Fruit fly (Drosophila melanogaster) whole organism, adult: Measurements from ENCODE around the gene CG12506.

ENCODE experiments used
- CG11617 ChIP-seq: fragments of 200-800 bp; sonication (Bioruptor generic); optimal IDR thresholded peaks from 2 replicates; lab custom pipeline; 2017; ENCODE audit warnings: mild to moderate bottlenecking, missing biosample characterization, missing genetic modification reagents, missing genetic modification characterization
- CG12768 ChIP-seq: fragments of 200-800 bp; sonication (Bioruptor generic); optimal IDR thresholded peaks from 2 replicates; lab custom pipeline; 2017; ENCODE audit warnings: missing biosample characterization, missing genetic modification characterization, mild to moderate bottlenecking, moderate library complexity, missing genetic modification reagents
- CG14711 ChIP-seq: fragments of 200-800 bp; sonication (Bioruptor generic); optimal IDR thresholded peaks from 2 replicates; lab custom pipeline; 2018; ENCODE audit warnings: missing biosample characterization, mild to moderate bottlenecking, missing genetic modification characterization, moderate library complexity
- CG1620 ChIP-seq: fragments of 200-800 bp; sonication (Bioruptor generic); optimal IDR thresholded peaks from 2 replicates; lab custom pipeline; 2016; ENCODE audit warnings: missing biosample characterization, missing genetic modification characterization
- CG33017 ChIP-seq: fragments of 200-800 bp; sonication (Bioruptor generic); optimal IDR thresholded peaks from 2 replicates; lab custom pipeline; 2018; ENCODE audit warnings: missing biosample characterization, mild to moderate bottlenecking, missing genetic modification characterization, moderate library complexity
- CG5204 ChIP-seq: fragments of 200-800 bp; sonication (Bioruptor generic); optimal IDR thresholded peaks from 2 replicates; lab custom pipeline; 2016; ENCODE audit warnings: missing biosample characterization, missing genetic modification characterization
- CG7045 ChIP-seq: fragments of 200-800 bp; sonication (Bioruptor generic); optimal IDR thresholded peaks from 2 replicates; lab custom pipeline; 2017; ENCODE audit warnings: missing biosample characterization, mild to moderate bottlenecking, missing genetic modification characterization
- CG7101 ChIP-seq: fragments of 200-800 bp; sonication (Bioruptor generic); optimal IDR thresholded peaks from 2 replicates; lab custom pipeline; 2018; ENCODE audit warnings: missing biosample characterization, mild to moderate bottlenecking, missing genetic modification characterization, moderate library complexity
- Clk ChIP-seq: fragments of 200-800 bp; sonication (Bioruptor generic); optimal IDR thresholded peaks from 2 replicates; lab custom pipeline; 2017; ENCODE audit warnings: missing biosample characterization, missing genetic modification characterization
- Crg-1 ChIP-seq: fragments of 200-800 bp; sonication (Bioruptor generic); optimal IDR thresholded peaks from 2 replicates; lab custom pipeline; 2016; ENCODE audit warnings: missing biosample characterization, missing genetic modification characterization
- Hr96 ChIP-seq: fragments of 200-800 bp; sonication (Bioruptor generic); optimal IDR thresholded peaks from 2 replicates; lab custom pipeline; 2016; ENCODE audit warnings: missing biosample characterization, missing genetic modification characterization
- Mnt ChIP-seq: fragments of 200-800 bp; sonication (Bioruptor generic); optimal IDR thresholded peaks from 2 replicates; lab custom pipeline; 2016; ENCODE audit warnings: missing biosample characterization, mild to moderate bottlenecking, missing genetic modification characterization
- bab1 ChIP-seq: fragments of 200-800 bp; sonication (Bioruptor generic); optimal IDR thresholded peaks from 3 replicates; lab custom pipeline; 2019; ENCODE audit warnings: missing biosample characterization, mild to moderate bottlenecking, missing genetic modification characterization, moderate library complexity
- cic ChIP-seq: fragments of 200-800 bp; sonication (Bioruptor generic); optimal IDR thresholded peaks from 2 replicates; lab custom pipeline; 2017; ENCODE audit warnings: missing biosample characterization, mild to moderate bottlenecking, missing genetic modification characterization, moderate library complexity
- cnc ChIP-seq, 2 experiments: fragments of >200 bp; optimal IDR thresholded peaks; 2 replicates each; lab custom pipeline; 2017
- kay ChIP-seq: fragments of 200-800 bp; sonication (Bioruptor generic); peaks from one replicate; lab custom pipeline; 2016; ENCODE audit warnings: missing biosample characterization, missing genetic modification characterization, borderline replicate concordance
- ovo ChIP-seq: fragments of 200-800 bp; sonication (Bioruptor generic); optimal IDR thresholded peaks from 2 replicates; lab custom pipeline; 2016; ENCODE audit warnings: missing biosample characterization, missing genetic modification characterization
- pad ChIP-seq: fragments of 200-800 bp; sonication (Bioruptor generic); optimal IDR thresholded peaks from 3 replicates; lab custom pipeline; 2017; ENCODE audit warnings: missing biosample characterization, missing genetic modification characterization, mild to moderate bottlenecking, moderate library complexity, missing genetic modification reagents
- tj ChIP-seq: fragments of 200-800 bp; sonication (Bioruptor generic); optimal IDR thresholded peaks from 3 replicates; lab custom pipeline; 2017; ENCODE audit warnings: missing biosample characterization, mild to moderate bottlenecking, missing genetic modification characterization, moderate library complexity
- toe ChIP-seq: fragments of 200-800 bp; sonication (Bioruptor generic); optimal IDR thresholded peaks from 2 replicates; lab custom pipeline; 2016; ENCODE audit warnings: missing biosample characterization, missing genetic modification characterization

CG12506 gene

DNA sequence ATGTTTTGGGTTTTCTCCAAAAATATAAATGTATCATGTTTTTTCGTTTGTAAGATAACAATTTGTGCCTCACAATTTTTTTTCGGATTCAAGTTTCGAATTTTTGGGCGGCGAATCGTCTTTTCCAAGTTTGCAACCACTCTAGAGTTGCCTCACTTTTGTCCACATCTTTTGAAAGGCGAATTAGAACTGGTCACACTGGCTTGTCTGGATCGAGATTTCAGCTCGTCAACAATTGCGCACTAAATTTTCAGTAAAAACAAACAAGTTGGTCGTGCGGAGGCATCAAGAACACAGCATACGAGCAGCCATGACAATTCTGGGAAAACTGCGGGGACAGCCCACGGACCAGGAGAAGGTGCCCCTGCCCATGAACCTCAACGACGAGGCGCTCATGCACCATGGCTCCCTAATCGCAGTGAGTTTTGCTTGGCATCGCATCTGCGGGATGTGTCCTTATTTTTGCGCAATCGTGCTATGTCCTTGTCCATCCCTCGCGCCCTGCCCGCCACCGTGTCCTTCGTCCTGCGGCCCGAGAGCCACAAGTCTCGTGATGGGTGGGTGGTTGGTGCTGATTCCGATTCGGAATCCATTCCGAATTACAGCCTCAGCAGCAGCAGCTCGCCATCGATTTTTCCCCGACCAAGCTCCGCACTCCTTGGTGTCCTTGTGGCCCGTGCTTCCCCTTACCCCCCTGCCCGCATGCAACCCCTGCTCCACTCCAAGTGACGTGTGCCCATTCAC is 48.1 kb downstream of the CG12506 start, which contains the start of gene CG3662:
TSS of gene CG3662 (plus strand) at position 48 of the 744 bp plus-strand sequence.
- TF ChIP-seq CG11617 (GFP tag; lab: Kevin White, UChicago): peak; percentile 4
- TF ChIP-seq CG5204 (GFP tag; lab: Kevin White, UChicago): no peak
- TF ChIP-seq Hr96 (GFP tag; lab: Kevin White, UChicago): peak; percentile 9
- peak; percentile 68 for TF ChIP-seq bab1 (GFP tag; lab: Kevin White, UChicago)
- peak; percentile 37 for TF ChIP-seq CG7101
- TF ChIP-seq CG14711: peak; percentile 97
- no peak for TF ChIP-seq kay
- no peak for TF ChIP-seq CG7045 (GFP tag; lab: Kevin White, UChicago)
- TF ChIP-seq CG12768 (GFP tag; lab: Kevin White, UChicago): peak; percentile 20
- TF ChIP-seq pad (GFP tag; lab: Kevin White, UChicago): no peak
- TF ChIP-seq Mnt (GFP tag; lab: Kevin White, UChicago): peak; percentile 30
- TF ChIP-seq CG1620: no peak
- no peak for TF ChIP-seq cic (GFP tag; lab: Kevin White, UChicago)
- no peak for TF ChIP-seq Clk (GFP tag; lab: Kevin White, UChicago)
- TF ChIP-seq Crg-1: peak; percentile 10
- TF ChIP-seq tj (GFP tag; lab: Kevin White, UChicago): no peak
- TF ChIP-seq toe (GFP tag; lab: Kevin White, UChicago): no peak
- peak; percentile 14 for TF ChIP-seq CG33017 (tag; lab: Kevin White, UChicago)

DNA sequence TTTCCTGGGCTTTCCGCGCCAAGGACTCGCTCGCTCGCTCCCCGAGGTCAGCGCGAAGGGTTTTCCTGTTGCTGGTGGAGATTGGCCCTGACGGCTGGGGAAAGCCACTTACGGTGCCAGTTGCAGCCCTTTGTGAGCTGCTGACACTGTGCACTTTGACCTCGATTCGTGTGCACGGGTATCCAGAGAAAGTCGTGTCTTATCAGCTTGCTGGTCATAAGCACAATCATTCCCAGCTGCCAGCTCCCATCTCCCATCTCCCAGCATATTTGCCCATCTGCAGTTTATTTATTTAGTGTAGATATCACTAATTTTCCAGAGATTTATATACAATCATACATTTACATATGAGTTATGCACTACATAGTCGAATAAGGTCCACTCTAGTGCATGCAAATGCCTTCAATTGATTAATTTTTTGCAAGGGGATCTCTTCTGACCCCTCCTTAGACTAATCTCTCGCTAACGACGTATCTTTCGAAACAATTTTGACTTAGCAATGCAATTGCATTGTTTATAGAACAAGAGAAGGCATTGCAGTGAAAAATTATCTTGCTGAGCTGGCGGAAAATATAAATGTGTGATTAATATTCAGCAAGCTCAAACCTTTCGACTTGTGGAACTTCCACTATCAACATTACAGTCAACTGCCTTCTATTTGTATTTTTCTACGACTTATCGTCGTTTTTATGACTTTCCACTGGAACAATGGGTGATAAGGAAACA is 48.8 kb downstream of the CG12506 start:
- TF ChIP-seq CG7101 (peak; percentile 4), Hr96 (GFP tag; lab: Kevin White, UChicago) (no peak), CG14711 (no peak), CG11617 (GFP tag; lab: Kevin White, UChicago) (no peak), CG1620 (no peak), cnc (optimal IDR thresholded peaks at IDR 0.05; lab: Kevin White, UChicago) (no peak), kay (no peak), tj (GFP tag; lab: Kevin White, UChicago) (peak; percentile 93), CG33017 (tag; lab: Kevin White, UChicago) (no peak), ovo (GFP tag; lab: Kevin White, UChicago) (no peak), cic (GFP tag; lab: Kevin White, UChicago) (peak; percentile 21), Crg-1 (peak; percentile 16), pad (GFP tag; lab: Kevin White, UChicago) (no peak), CG5204 (GFP tag; lab: Kevin White, UChicago) (no peak)
